Worm (Caenorhabditis elegans) whole organism, L4/young adult: ENCODE data around the gene srg-50.

Experiments used
- dao-5 ChIP-seq: sonication (generic microtip); optimal IDR thresholded peaks from 2 replicates; lab custom pipeline; 2016; ENCODE audit warnings: missing genotype, missing genetic modification characterization, moderate library complexity, missing compliant biosample characterization
- him-1 ChIP-seq: sonication (generic microtip); optimal IDR thresholded peaks from 2 replicates; lab custom pipeline; 2016; ENCODE audit warnings: missing genotype, missing genetic modification reagents, missing genetic modification characterization, missing compliant biosample characterization

DNA sequence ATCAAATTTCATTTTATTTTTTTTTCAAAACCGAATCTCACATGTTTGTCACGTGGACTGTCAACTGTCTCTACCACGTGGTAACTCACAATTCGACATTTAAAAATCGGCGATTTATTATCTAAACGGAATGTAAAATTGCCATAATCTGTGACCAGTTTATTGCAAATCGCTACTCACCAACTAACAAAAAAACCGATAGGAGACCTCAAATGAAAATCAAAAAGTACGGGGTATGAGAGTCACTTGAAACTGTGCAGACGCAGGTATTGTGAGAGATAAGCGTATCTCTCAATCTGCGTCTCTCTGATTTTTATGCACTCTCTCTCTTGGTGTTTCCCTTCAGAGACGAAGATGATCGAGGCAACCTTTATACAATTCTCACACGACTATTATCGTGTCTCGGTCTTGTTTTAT, 27.2 kb downstream of the srg-50 start:
- TF ChIP-seq dao-5 (tag; lab: Kevin White, UChicago) (no peak), him-1 (tag; lab: Kevin White, UChicago) (no peak)
